Worm (Caenorhabditis elegans) whole organism, L4 larva: Measurements from ENCODE around the gene F44A6.5.
A peak's percentile ranks its signal among the peaks of the same experiment; 100 is the strongest.

Source experiments
- D1046.2 ChIP-seq: fragments of 200-800 bp; sonication (Bioruptor generic); IDR thresholded peaks from 2 replicates; pipeline ENCODE4 v1.3.6; 2022; ENCODE audit warnings: missing genetic modification characterization, missing compliant biosample characterization
- F37D6.2 ChIP-seq: sonication (generic microtip); optimal IDR thresholded peaks from 2 replicates; lab custom pipeline; 2016; ENCODE audit warnings: mild to moderate bottlenecking, missing genetic modification characterization, missing compliant biosample characterization
- F44E2.7 ChIP-seq: fragments of 200-800 bp; sonication (Bioruptor generic); IDR thresholded peaks from 2 replicates; pipeline ENCODE4 v2.1.2; 2022; ENCODE audit warnings: missing genetic modification characterization, missing compliant biosample characterization
- F49E8.2 ChIP-seq: sonication (generic microtip); optimal IDR thresholded peaks from 2 replicates; lab custom pipeline; 2016; ENCODE audit warnings: missing compliant biosample characterization, mild to moderate bottlenecking, missing genetic modification characterization, borderline replicate concordance
- Y5F2A.4 ChIP-seq: fragments of 200-800 bp; sonication (Bioruptor generic); optimal IDR thresholded peaks from 2 replicates; lab custom pipeline; 2018; ENCODE audit warnings: mild to moderate bottlenecking, missing genetic modification characterization, missing compliant biosample characterization
- ZK337.2 ChIP-seq: fragments of 200-800 bp; sonication (Bioruptor generic); IDR thresholded peaks from 2 replicates; pipeline ENCODE4 v1.3.6; 2022; ENCODE audit warnings: missing genetic modification reagents, missing genetic modification characterization, missing compliant biosample characterization
- aha-1 ChIP-seq: fragments of 150-350 bp; peaks from one replicate; lab custom pipeline; 2014; ENCODE audit warnings: missing biosample characterization, missing genetic modification characterization
- ama-1 ChIP-seq: fragments of 150-350 bp; optimal IDR thresholded peaks from 2 replicates; lab custom pipeline; 2014; ENCODE audit warnings: inconsistent platforms, mixed read lengths
- ceh-20 ChIP-seq: fragments of 200-800 bp; sonication (Bioruptor generic); IDR thresholded peaks from 2 replicates; pipeline ENCODE4 v1.3.6; 2022; ENCODE audit warnings: missing genetic modification reagents, missing genetic modification characterization, missing compliant biosample characterization
- ceh-28 ChIP-seq: fragments of 150-350 bp; optimal IDR thresholded peaks from 2 replicates; lab custom pipeline; 2014; ENCODE audit warnings: missing biosample characterization, missing genetic modification reagents, missing genetic modification characterization
- ceh-32 ChIP-seq: sonication (generic microtip); optimal IDR thresholded peaks from 2 replicates; lab custom pipeline; 2016; ENCODE audit warnings: mild to moderate bottlenecking, missing genetic modification characterization, missing compliant biosample characterization; ENCODE audit not compliant: poor library complexity
- ceh-44 ChIP-seq: fragments of 200-800 bp; sonication (Bioruptor generic); IDR thresholded peaks from 2 replicates; pipeline ENCODE4 v1.3.6; 2022; ENCODE audit warnings: missing genetic modification reagents, missing genetic modification characterization, missing compliant biosample characterization
- daf-12 ChIP-seq: fragments of 150-350 bp; optimal IDR thresholded peaks from 2 replicates; lab custom pipeline; 2014; ENCODE audit warnings: missing biosample characterization, missing genetic modification reagents, missing genetic modification characterization
- daf-19 ChIP-seq: fragments of 200-800 bp; sonication (Bioruptor generic); conservative IDR thresholded peaks from 2 replicates; pipeline ENCODE4 v1.3.6; 2022; ENCODE audit warnings: missing genetic modification characterization, missing compliant biosample characterization
- daf-8 ChIP-seq: fragments of 200-800 bp; sonication (Bioruptor generic); IDR thresholded peaks from 2 replicates; pipeline ENCODE4 v1.3.6; 2022; ENCODE audit warnings: missing genetic modification characterization, missing compliant biosample characterization
- dmd-6 ChIP-seq: fragments of 200-800 bp; sonication (Bioruptor generic); IDR thresholded peaks from 2 replicates; pipeline ENCODE4 v1.3.6; 2022; ENCODE audit warnings: missing genetic modification reagents, missing genetic modification characterization, missing compliant biosample characterization
- egl-43 ChIP-seq: fragments of 200-800 bp; sonication (Bioruptor generic); IDR thresholded peaks from 2 replicates; pipeline ENCODE4 v1.3.6; 2022; ENCODE audit warnings: missing genetic modification reagents, missing genetic modification characterization, missing compliant biosample characterization
- fkh-10 ChIP-seq: fragments of 150-350 bp; optimal IDR thresholded peaks from 2 replicates; lab custom pipeline; 2014; ENCODE audit warnings: missing biosample characterization, missing genetic modification reagents, missing genetic modification characterization
- gei-8 ChIP-seq: fragments of 200-800 bp; sonication (Bioruptor generic); optimal IDR thresholded peaks from 2 replicates; lab custom pipeline; 2018; ENCODE audit warnings: mild to moderate bottlenecking, missing genetic modification characterization, missing compliant biosample characterization
- hif-1 ChIP-seq, 2 experiments: sonication (generic microtip); optimal IDR thresholded peaks; 2 replicates each; lab custom pipeline; 2016 to 2017; ENCODE audit warnings: missing compliant biosample characterization in 2 of 2, missing genetic modification characterization in 2 of 2, missing genetic modification reagents in 2 of 2, missing genotype in 2 of 2, mild to moderate bottlenecking in 1 of 2
- hlh-11 ChIP-seq: fragments of 200-800 bp; sonication (Bioruptor generic); optimal IDR thresholded peaks from 2 replicates; lab custom pipeline; 2018; ENCODE audit warnings: mild to moderate bottlenecking, missing genetic modification characterization, missing compliant biosample characterization
- hmg-1.1 ChIP-seq: fragments of 200-800 bp; sonication (Bioruptor generic); IDR thresholded peaks from 2 replicates; pipeline ENCODE4 v1.3.6; 2022; ENCODE audit warnings: missing genetic modification reagents, missing genetic modification characterization, missing compliant biosample characterization
- jun-1 ChIP-seq: fragments of 150-350 bp; optimal IDR thresholded peaks from 2 replicates; lab custom pipeline; 2014; ENCODE audit warnings: missing biosample characterization, missing genetic modification reagents, missing genetic modification characterization
- lim-7 ChIP-seq: fragments of 200-800 bp; sonication (Bioruptor generic); IDR thresholded peaks from 2 replicates; pipeline ENCODE4 v1.3.6; 2022; ENCODE audit warnings: missing genetic modification characterization, missing compliant biosample characterization
- madf-5 ChIP-seq, 2 experiments: fragments of 200-800 bp; sonication (Bioruptor generic); IDR thresholded peaks; 2 replicates each; pipeline ENCODE4 v1.3.6; 2022; ENCODE audit warnings: missing compliant biosample characterization in 2 of 2, missing genetic modification characterization in 2 of 2
- mdl-1 ChIP-seq, 2 experiments: fragments of 150-350 bp in 1 of 2; sonication (generic microtip) in 1 of 2; optimal IDR thresholded peaks; 2 replicates each; lab custom pipeline; 2014 to 2017; ENCODE audit warnings: missing biosample characterization in 2 of 2, missing genetic modification characterization in 2 of 2
- mdt-29 ChIP-seq: fragments of 200-800 bp; sonication (Bioruptor generic); IDR thresholded peaks from 2 replicates; pipeline ENCODE4 v1.3.6; 2022; ENCODE audit warnings: missing genetic modification reagents, missing genetic modification characterization, missing compliant biosample characterization
- mep-1 ChIP-seq: fragments of 150-350 bp; sonication (generic microtip); optimal IDR thresholded peaks from 3 replicates; lab custom pipeline; 2014; ENCODE audit warnings: missing biosample characterization, missing genetic modification characterization
- mes-2 ChIP-seq: sonication (generic microtip); optimal IDR thresholded peaks from 2 replicates; lab custom pipeline; 2016; ENCODE audit warnings: missing genotype, mild to moderate bottlenecking, missing genetic modification characterization, missing compliant biosample characterization; ENCODE audit not compliant: poor library complexity, severe bottlenecking
- mxl-3 ChIP-seq: fragments of 200-800 bp; sonication (Bioruptor generic); optimal IDR thresholded peaks from 2 replicates; lab custom pipeline; 2018; ENCODE audit warnings: mild to moderate bottlenecking, missing genetic modification characterization, missing compliant biosample characterization
- nhr-41 ChIP-seq: fragments of 200-800 bp; sonication (Bioruptor generic); IDR thresholded peaks from 2 replicates; pipeline ENCODE4 v1.3.6; 2022; ENCODE audit warnings: missing genetic modification reagents, missing genetic modification characterization, missing compliant biosample characterization
- nhr-42 ChIP-seq: fragments of 200-800 bp; sonication (Bioruptor generic); IDR thresholded peaks from 2 replicates; pipeline ENCODE4 v1.3.6; 2022; ENCODE audit warnings: missing genetic modification characterization, missing compliant biosample characterization
- nhr-48 ChIP-seq: sonication (generic microtip); optimal IDR thresholded peaks from 2 replicates; lab custom pipeline; 2016; ENCODE audit warnings: mild to moderate bottlenecking, missing genetic modification characterization, missing compliant biosample characterization
- nhr-6 ChIP-seq: fragments of 150-350 bp; optimal IDR thresholded peaks from 2 replicates; lab custom pipeline; 2014; ENCODE audit warnings: missing biosample characterization, missing genetic modification characterization
- nhr-77 ChIP-seq: fragments of 150-350 bp; optimal IDR thresholded peaks from 2 replicates; lab custom pipeline; 2014; ENCODE audit warnings: missing biosample characterization, missing genetic modification characterization
- tra-1 ChIP-seq: fragments of 200-800 bp; sonication (Bioruptor generic); IDR thresholded peaks from 2 replicates; pipeline ENCODE4 v1.3.6; 2022; ENCODE audit warnings: missing genetic modification reagents, missing genetic modification characterization, missing compliant biosample characterization
- vab-7 ChIP-seq: fragments of 200-800 bp; sonication (Bioruptor generic); IDR thresholded peaks from 2 replicates; pipeline ENCODE4 v1.3.6; 2022; ENCODE audit warnings: missing genetic modification reagents, missing genetic modification characterization, missing compliant biosample characterization
- zag-1 ChIP-seq: fragments of 150-350 bp; optimal IDR thresholded peaks from 2 replicates; lab custom pipeline; 2014; ENCODE audit warnings: missing biosample characterization, missing genetic modification characterization
- ztf-11 ChIP-seq: fragments of 150-350 bp; optimal IDR thresholded peaks from 2 replicates; lab custom pipeline; 2014; ENCODE audit warnings: missing biosample characterization, missing genetic modification characterization
- ztf-7 ChIP-seq: fragments of 150-350 bp; optimal IDR thresholded peaks from 2 replicates; lab custom pipeline; 2014; ENCODE audit warnings: missing biosample characterization, missing genetic modification characterization

F44A6.5 gene

DNA sequence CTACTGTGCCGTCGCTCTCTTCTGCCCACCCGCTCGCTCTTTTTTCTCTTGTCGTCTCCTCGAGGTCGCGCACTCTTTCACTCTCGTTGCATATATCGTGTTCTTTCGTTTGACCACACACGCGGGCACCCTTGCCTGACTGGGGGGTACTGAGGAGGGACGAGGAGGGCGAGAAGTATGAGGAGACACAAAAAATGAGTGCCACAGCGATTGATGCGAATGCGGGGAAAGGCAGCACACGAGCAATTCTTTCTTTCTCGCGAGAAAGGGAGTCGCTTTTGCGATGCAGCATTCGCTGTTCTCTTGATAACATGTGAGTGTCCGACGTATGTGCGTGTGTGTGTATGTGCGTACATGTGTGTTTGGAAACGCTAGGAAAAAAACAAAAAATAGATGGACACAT, 30.2 kb downstream of the F44A6.5 start (continued):
- TF ChIP-seq gei-8 = peak; percentile 27
- peak; percentile 92 for TF ChIP-seq tra-1 (GFP tag; lab: Robert Waterston, UW)
- TF ChIP-seq daf-8 (GFP tag; lab: Robert Waterston, UW) = no peak
- no peak for TF ChIP-seq ztf-7 (tag; lab: Kevin White, UChicago)
- TF ChIP-seq mep-1 (tag; lab: Kevin White, UChicago) = peak; percentile 94
- peak; percentile 70 for TF ChIP-seq F37D6.2 (tag; lab: Kevin White, UChicago)
- no peak for TF ChIP-seq ZK337.2 (GFP tag; lab: Robert Waterston, UW)
- TF ChIP-seq nhr-77 (tag; lab: Kevin White, UChicago) = peak; percentile 64
- no peak for TF ChIP-seq Y5F2A.4 (GFP tag; lab: Kevin White, UChicago)
- peak; percentile 77; the same call in 1 of the 2 replicates for TF ChIP-seq egl-43 (GFP tag; lab: Robert Waterston, UW)
- TF ChIP-seq ceh-32 (tag; lab: Kevin White, UChicago) = no peak
- peak; percentile 91 for TF ChIP-seq hlh-11 (tag; lab: Kevin White, UChicago)
- TF ChIP-seq ceh-20 (GFP tag; lab: Robert Waterston, UW) = peak; percentile 57; the same call in 1 of the 2 replicates
- TF ChIP-seq mes-2 (tag; lab: Kevin White, UChicago) = peak; percentile 62
- peak; percentile 31 for TF ChIP-seq nhr-6 (tag; lab: Kevin White, UChicago)
- TF ChIP-seq ceh-44 (GFP tag; lab: Robert Waterston, UW) = peak; percentile 72; the same call in 1 of the 2 replicates
- TF ChIP-seq dmd-6 (GFP tag; lab: Robert Waterston, UW) = peak; percentile 51
- peak; percentile 55; the same call in 1 of the 2 replicates for TF ChIP-seq nhr-42 (GFP tag; lab: Robert Waterston, UW)
- TF ChIP-seq daf-19 = no peak
- TF ChIP-seq F44E2.7 (GFP tag; lab: Robert Waterston, UW) = no peak
- no peak for TF ChIP-seq ceh-28 (tag; lab: Kevin White, UChicago)
- no peak for TF ChIP-seq F49E8.2 (tag; lab: Kevin White, UChicago)
- peak; percentile 13 for TF ChIP-seq jun-1 (tag; lab: Kevin White, UChicago)
- peak; percentile 91 for TF ChIP-seq hmg-1.1 (GFP tag; lab: Robert Waterston, UW)
- TF ChIP-seq mdl-1 (tag; optimal IDR thresholded peaks at IDR 0.05; lab: Kevin White, UChicago) = peak; percentile 93 to 97
- TF ChIP-seq vab-7 (GFP tag; lab: Robert Waterston, UW) = no peak
- peak; percentile 14 for TF ChIP-seq ama-1 (lab: Kevin White, UChicago)
- no peak for TF ChIP-seq zag-1 (tag; lab: Kevin White, UChicago)
- peak; percentile 58 for TF ChIP-seq fkh-10 (GFP tag; lab: Kevin White, UChicago)
- TF ChIP-seq daf-12 = no peak
- TF ChIP-seq lim-7 (GFP tag; lab: Robert Waterston, UW) = no peak
- TF ChIP-seq mdt-29 (GFP tag; lab: Robert Waterston, UW) = no peak
- TF ChIP-seq madf-5 (GFP tag; IDR thresholded peaks at IDR 0.05; lab: Robert Waterston, UW) = 0 out of 4 replicates have a peak, but pooled peaks of 1 of the 2 experiments have one; percentile 33
- no peak for TF ChIP-seq D1046.2 (GFP tag; lab: Robert Waterston, UW)
- TF ChIP-seq ztf-11 (tag; lab: Kevin White, UChicago) = no peak
- TF ChIP-seq nhr-41 (GFP tag; lab: Robert Waterston, UW) = 0 out of 2 replicates have a peak, but pooled peaks have one; percentile 10

DNA sequence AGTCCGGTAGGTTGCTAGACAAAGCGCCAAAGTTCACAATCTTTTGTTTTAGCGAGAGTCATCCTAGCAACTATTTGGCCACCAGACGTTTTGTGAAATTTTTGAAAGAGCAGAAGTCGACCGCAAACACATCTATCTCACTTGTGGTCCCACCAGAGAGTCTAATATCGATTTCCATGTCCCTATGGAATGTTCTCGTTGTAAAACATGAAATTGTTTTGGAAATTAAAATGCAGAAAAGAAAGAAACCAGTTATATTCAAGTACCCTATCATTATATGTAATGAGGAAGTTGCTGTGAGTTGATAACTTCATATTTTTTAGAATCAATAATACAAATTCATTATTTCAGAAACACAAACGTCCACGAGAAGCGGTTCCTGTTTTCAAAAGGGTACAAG, 34.0 kb downstream of the F44A6.5 start:
- no peak for TF ChIP-seq mxl-3 (GFP tag; lab: Kevin White, UChicago)
- TF ChIP-seq hlh-11 (tag; lab: Kevin White, UChicago) = no peak
- no peak for TF ChIP-seq D1046.2 (GFP tag; lab: Robert Waterston, UW)
- TF ChIP-seq hif-1 (tag; optimal IDR thresholded peaks at IDR 0.05; lab: Kevin White, UChicago) = no peak
- TF ChIP-seq ceh-32 (tag; lab: Kevin White, UChicago) = no peak
- peak; percentile 90 for TF ChIP-seq aha-1 (tag; lab: Kevin White, UChicago)
- no peak for TF ChIP-seq nhr-48 (tag; lab: Kevin White, UChicago)
